Fruit fly (Drosophila melanogaster) whole organism, embryonic: ENCODE data around the gene sicily.
A peak's percentile ranks its signal among the peaks of the same experiment; 100 is the strongest.

ENCODE experiments used
- Blimp-1 ChIP-seq: fragments of 200-800 bp; sonication (Bioruptor generic); optimal IDR thresholded peaks from 3 replicates; lab custom pipeline; 2018; ENCODE audit warnings: missing biosample characterization, missing genetic modification characterization, mild to moderate bottlenecking, moderate library complexity, missing genetic modification reagents
- CG11456 ChIP-seq: fragments of 200-800 bp; sonication (Bioruptor generic); IDR thresholded peaks from 3 replicates; pipeline ENCODE4 v1.3.6; 2022; ENCODE audit warnings: missing biosample characterization, missing genetic modification characterization
- CG11560 ChIP-seq: fragments of 200-800 bp; sonication (Bioruptor generic); IDR thresholded peaks from 3 replicates; pipeline ENCODE4 v1.3.6; 2022; ENCODE audit warnings: missing biosample characterization, missing genetic modification characterization
- CG14441 ChIP-seq: fragments of 200-800 bp; sonication (Bioruptor generic); IDR thresholded peaks from 2 replicates; pipeline ENCODE4 v1.3.6; 2022; ENCODE audit warnings: missing biosample characterization, missing genetic modification characterization
- CG16815 ChIP-seq: fragments of 200-800 bp; sonication (Bioruptor generic); optimal IDR thresholded peaks from 3 replicates; lab custom pipeline; 2017; ENCODE audit warnings: missing biosample characterization, mild to moderate bottlenecking, missing genetic modification characterization
- CG2129 ChIP-seq: fragments of 200-800 bp; sonication (Bioruptor generic); IDR thresholded peaks from 2 replicates; pipeline ENCODE4 v1.3.6; 2022; ENCODE audit warnings: missing biosample characterization, missing genetic modification characterization; ENCODE audit not compliant: partially characterized antibody
- CG32532 ChIP-seq: fragments of 200-800 bp; sonication (Bioruptor generic); IDR thresholded peaks from 2 replicates; pipeline ENCODE4 v1.3.6; 2022; ENCODE audit warnings: missing biosample characterization, missing genetic modification characterization
- CG34376 ChIP-seq: fragments of 200-800 bp; sonication (Bioruptor generic); optimal IDR thresholded peaks from 2 replicates; lab custom pipeline; 2018; ENCODE audit warnings: missing biosample characterization, mild to moderate bottlenecking, missing genetic modification characterization
- CG6813 ChIP-seq: fragments of 200-800 bp; sonication (Bioruptor generic); optimal IDR thresholded peaks from 2 replicates; lab custom pipeline; 2017; ENCODE audit warnings: missing biosample characterization, missing genetic modification characterization, mild to moderate bottlenecking, moderate library complexity, missing genetic modification reagents
- CG9797 ChIP-seq: fragments of 200-800 bp; sonication (Bioruptor generic); optimal IDR thresholded peaks from 3 replicates; lab custom pipeline; 2018; ENCODE audit warnings: missing biosample characterization, mild to moderate bottlenecking, missing genetic modification characterization
- CoRest ChIP-seq: fragments of 200-800 bp; sonication (Bioruptor generic); optimal IDR thresholded peaks from 3 replicates; lab custom pipeline; 2018; ENCODE audit warnings: missing biosample characterization, mild to moderate bottlenecking, missing genetic modification characterization, moderate library complexity
- Dbx ChIP-seq: fragments of 200-800 bp; sonication (Bioruptor generic); IDR thresholded peaks from 3 replicates; pipeline ENCODE4 v1.3.6; 2022; ENCODE audit warnings: missing biosample characterization, missing genetic modification characterization
- Dref ChIP-seq: fragments of 200-800 bp; sonication (Bioruptor generic); IDR thresholded peaks from 2 replicates; pipeline ENCODE4 v1.3.6; 2022; ENCODE audit warnings: missing biosample characterization, missing genetic modification characterization
- Drgx ChIP-seq: fragments of 200-800 bp; sonication (Bioruptor generic); IDR thresholded peaks from 2 replicates; pipeline ENCODE4 v1.3.6; 2022; ENCODE audit warnings: missing biosample characterization, missing genetic modification characterization
- Eip74EF ChIP-seq, 2 experiments: fragments of 200-800 bp in 1 of 2; fragments of >200 bp in 1 of 2; sonication (Bioruptor generic) in 1 of 2; optimal IDR thresholded peaks; 2 replicates each; lab custom pipeline; 2017 to 2019; ENCODE audit warnings: missing biosample characterization in 2 of 2, missing genetic modification characterization in 2 of 2, mild to moderate bottlenecking in 1 of 2, moderate library complexity in 1 of 2
- Ets65A ChIP-seq: fragments of 200-800 bp; sonication (Bioruptor generic); peaks from one replicate; lab custom pipeline; 2016; ENCODE audit warnings: missing biosample characterization, missing genetic modification characterization
- Ets97D ChIP-seq: fragments of 200-800 bp; sonication (Bioruptor generic); optimal IDR thresholded peaks from 3 replicates; lab custom pipeline; 2016; ENCODE audit warnings: missing biosample characterization, missing genetic modification characterization
- HLH54F ChIP-seq: fragments of 200-800 bp; sonication (Bioruptor generic); optimal IDR thresholded peaks from 3 replicates; lab custom pipeline; 2016; ENCODE audit warnings: missing biosample characterization, missing genetic modification characterization
- Med ChIP-seq: fragments of 200-800 bp; sonication (Bioruptor generic); peaks from one replicate; lab custom pipeline; 2016; ENCODE audit warnings: missing biosample characterization, missing genetic modification characterization, mild to moderate bottlenecking, inconsistent platforms, moderate library complexity
- Nf-YC ChIP-seq: fragments of 200-800 bp; optimal IDR thresholded peaks from 3 replicates; lab custom pipeline; 2019; ENCODE audit warnings: missing biosample characterization, mild to moderate bottlenecking, missing genetic modification characterization, moderate library complexity
- Ptx1 ChIP-seq: fragments of 200-800 bp; sonication (Bioruptor generic); IDR thresholded peaks from 2 replicates; pipeline ENCODE4 v1.3.6; 2022; ENCODE audit warnings: missing biosample characterization, missing genetic modification characterization
- bcd ChIP-seq: fragments of 200-800 bp; sonication (Bioruptor generic); optimal IDR thresholded peaks from 2 replicates; lab custom pipeline; 2017; ENCODE audit warnings: missing biosample characterization, mild to moderate bottlenecking, missing genetic modification characterization
- bsh ChIP-seq, 2 experiments: fragments of 200-800 bp; sonication (Bioruptor generic); optimal IDR thresholded peaks; 2 replicates each; lab custom pipeline; 2017 to 2018; ENCODE audit warnings: mild to moderate bottlenecking in 2 of 2, missing biosample characterization in 2 of 2, missing genetic modification characterization in 2 of 2, moderate library complexity in 1 of 2
- cas ChIP-seq: fragments of 200-800 bp; sonication (Bioruptor generic); IDR thresholded peaks from 2 replicates; pipeline ENCODE4 v1.3.6; 2022; ENCODE audit warnings: missing biosample characterization, missing genetic modification characterization
- dysf ChIP-seq: fragments of 200-800 bp; sonication (Bioruptor generic); IDR thresholded peaks from 3 replicates; pipeline ENCODE4 v1.3.6; 2022; ENCODE audit warnings: missing biosample characterization, missing genetic modification characterization
- ftz-f1 ChIP-seq: fragments of 200-800 bp; sonication (Bioruptor generic); optimal IDR thresholded peaks from 2 replicates; lab custom pipeline; 2016; ENCODE audit warnings: missing biosample characterization, missing genetic modification characterization
- gce ChIP-seq: fragments of 200-800 bp; sonication (Bioruptor generic); IDR thresholded peaks from 3 replicates; pipeline ENCODE4 v1.3.6; 2022; ENCODE audit warnings: missing biosample characterization, missing genetic modification characterization
- grn ChIP-seq: fragments of 200-800 bp; sonication (Bioruptor generic); optimal IDR thresholded peaks from 3 replicates; lab custom pipeline; 2017; ENCODE audit warnings: missing biosample characterization, missing genetic modification characterization
- gro ChIP-seq: fragments of 200-800 bp; sonication (Bioruptor generic); optimal IDR thresholded peaks from 2 replicates; lab custom pipeline; 2016; ENCODE audit warnings: missing biosample characterization, missing genetic modification characterization
- onecut ChIP-seq: fragments of 200-800 bp; sonication (Bioruptor generic); IDR thresholded peaks from 2 replicates; pipeline ENCODE4 v1.3.6; 2022; ENCODE audit warnings: missing biosample characterization, missing genetic modification characterization
- pzg ChIP-seq: fragments of 200-800 bp; sonication (Bioruptor generic); optimal IDR thresholded peaks from 3 replicates; lab custom pipeline; 2018; ENCODE audit warnings: missing biosample characterization, mild to moderate bottlenecking, missing genetic modification characterization, moderate library complexity
- slbo ChIP-seq: fragments of 200-800 bp; sonication (Bioruptor generic); IDR thresholded peaks from 2 replicates; pipeline ENCODE4 v1.3.6; 2022; ENCODE audit warnings: missing biosample characterization, missing genetic modification characterization
- ssp ChIP-seq: fragments of 200-800 bp; sonication (Bioruptor generic); IDR thresholded peaks from 2 replicates; pipeline ENCODE4 v1.3.6; 2022; ENCODE audit warnings: missing biosample characterization, missing genetic modification characterization
- stc ChIP-seq: fragments of 200-800 bp; sonication (Bioruptor generic); IDR thresholded peaks from 2 replicates; pipeline ENCODE4 v1.3.6; 2022; ENCODE audit warnings: missing biosample characterization, missing genetic modification characterization
- sug ChIP-seq: fragments of 200-800 bp; optimal IDR thresholded peaks from 2 replicates; lab custom pipeline; 2019; ENCODE audit warnings: missing biosample characterization, mild to moderate bottlenecking, missing genetic modification characterization, moderate library complexity
- vfl ChIP-seq: fragments of 200-800 bp; sonication (Bioruptor generic); optimal IDR thresholded peaks from 2 replicates; lab custom pipeline; 2016; ENCODE audit warnings: missing biosample characterization, missing genetic modification characterization
- wek ChIP-seq: fragments of 200-800 bp; sonication (Bioruptor generic); optimal IDR thresholded peaks from 3 replicates; lab custom pipeline; 2018; ENCODE audit warnings: missing biosample characterization, mild to moderate bottlenecking, missing genetic modification characterization, moderate library complexity

Gene sicily

dm6 chrX:11872517-11872916 is 19.0 kb upstream of the sicily start, which contains the start of gene BORCS5 (continued):
- TF ChIP-seq wek (GFP tag; lab: Kevin White, UChicago) (peak; percentile 80), Ets97D (GFP tag; lab: Kevin White, UChicago) (peak; percentile 32), CG9797 (peak; percentile 15), slbo (GFP tag; lab: Robert Waterston, UW) (peak; percentile 46), Med (GFP tag; lab: Kevin White, UChicago) (peak; percentile 51), Drgx (GFP tag; lab: Robert Waterston, UW) (no peak), onecut (GFP tag; lab: Robert Waterston, UW) (peak; percentile 70), CG2129 (GFP tag; lab: Robert Waterston, UW) (no peak), Ets65A (GFP tag; lab: Kevin White, UChicago) (peak; percentile 91), cas (GFP tag; lab: Robert Waterston, UW) (no peak), dysf (GFP tag; lab: Robert Waterston, UW) (0 out of 3 replicates have a peak, but pooled peaks have one; percentile 15), Ptx1 (GFP tag; lab: Robert Waterston, UW) (0 out of 2 replicates have a peak, but pooled peaks have one; percentile 13), pzg (GFP tag; lab: Kevin White, UChicago) (peak; percentile 47), bsh (GFP tag; optimal IDR thresholded peaks at IDR 0.05; lab: Kevin White, UChicago) (peak in 1 of 2 experiments; percentile 8)

dm6 chrX:11873116-11873515 is 18.4 kb upstream of the sicily start, which contains the start of gene CG15739:
Gene CG15739 (plus strand): TSS chrX:11873319.
- TF ChIP-seq CG16815 (GFP tag; lab: Kevin White, UChicago) (no peak), sug (peak; percentile 75), ssp (GFP tag; lab: Robert Waterston, UW) (no peak), vfl (GFP tag; lab: Kevin White, UChicago) (no peak), CG6813 (GFP tag; lab: Kevin White, UChicago) (no peak), Nf-YC (tag; lab: Kevin White, UChicago) (no peak), CG2129 (GFP tag; lab: Robert Waterston, UW) (no peak), Med (GFP tag; lab: Kevin White, UChicago) (peak; percentile 74), Blimp-1 (GFP tag; lab: Kevin White, UChicago) (peak; percentile 49), CG11456 (GFP tag; lab: Robert Waterston, UW) (no peak), gce (GFP tag; lab: Robert Waterston, UW) (no peak), CG32532 (GFP tag; lab: Robert Waterston, UW) (no peak), Eip74EF (GFP tag; optimal IDR thresholded peaks at IDR 0.05; lab: Kevin White, UChicago) (peak in 1 of 2 experiments; percentile 62), CG11560 (tag; lab: Robert Waterston, UW) (no peak), CoRest (no peak), bcd (GFP tag; lab: Kevin White, UChicago) (no peak), CG34376 (GFP tag; lab: Kevin White, UChicago) (peak; percentile 89), gro (no peak), CG14441 (GFP tag; lab: Robert Waterston, UW) (no peak), Dref (GFP tag; lab: Robert Waterston, UW) (0 out of 2 replicates have a peak, but pooled peaks have one; percentile 7), HLH54F (GFP tag; lab: Kevin White, UChicago) (no peak), Dbx (GFP tag; lab: Robert Waterston, UW) (no peak), ftz-f1 (GFP tag; lab: Kevin White, UChicago) (no peak), stc (GFP tag; lab: Robert Waterston, UW) (no peak), grn (GFP tag; lab: Kevin White, UChicago) (peak; percentile 73)
